Worm (Caenorhabditis elegans) whole organism, L2 larva: Measurements from ENCODE around the gene ZC190.6.

Source experiments
- ZK546.5 ChIP-seq: sonication (generic microtip); optimal IDR thresholded peaks from 2 replicates; lab custom pipeline; 2017; ENCODE audit warnings: missing biosample characterization, missing genetic modification characterization
- aly-2 ChIP-seq: fragments of 150-350 bp; optimal IDR thresholded peaks from 2 replicates; lab custom pipeline; 2014; ENCODE audit warnings: missing biosample characterization, missing genetic modification characterization
- ama-1 ChIP-seq: fragments of 150-350 bp; optimal IDR thresholded peaks from 2 replicates; lab custom pipeline; 2018; ENCODE audit warnings: inconsistent platforms
- dmd-4 ChIP-seq: sonication (generic microtip); optimal IDR thresholded peaks from 2 replicates; lab custom pipeline; 2017; ENCODE audit warnings: missing biosample characterization, missing genetic modification characterization
- elt-1 ChIP-seq: fragments of 150-350 bp; optimal IDR thresholded peaks from 2 replicates; lab custom pipeline; 2014; ENCODE audit warnings: missing biosample characterization, missing genetic modification characterization
- mdl-1 ChIP-seq, 2 experiments: fragments of 150-350 bp in 1 of 2; sonication (generic microtip) in 1 of 2; optimal IDR thresholded peaks; 2 replicates each; lab custom pipeline; 2017; ENCODE audit warnings: missing biosample characterization in 2 of 2, missing genetic modification characterization in 2 of 2
- nhr-12 ChIP-seq: fragments of 150-350 bp; optimal IDR thresholded peaks from 2 replicates; lab custom pipeline; 2014; ENCODE audit warnings: missing biosample characterization, missing genetic modification characterization
- sem-4 ChIP-seq: fragments of 150-350 bp; optimal IDR thresholded peaks from 2 replicates; lab custom pipeline; 2014; ENCODE audit warnings: missing biosample characterization, missing genetic modification reagents, missing genetic modification characterization
- snpc-4 ChIP-seq: fragments of 150-350 bp; optimal IDR thresholded peaks from 2 replicates; lab custom pipeline; 2014; ENCODE audit warnings: missing biosample characterization, missing genetic modification characterization
- unc-39 ChIP-seq: fragments of 150-350 bp; optimal IDR thresholded peaks from 2 replicates; lab custom pipeline; 2014; ENCODE audit warnings: missing biosample characterization, missing genetic modification characterization

ce11 chrV:8635575-8635974 lies 41.5 kb downstream of the ZC190.6 start, which contains the start of gene oac-29:
- TF ChIP-seq snpc-4 (no peak), unc-39 (tag; lab: Kevin White, UChicago) (no peak), aly-2 (tag; lab: Kevin White, UChicago) (no peak), sem-4 (tag; lab: Kevin White, UChicago) (no peak), ZK546.5 (tag; lab: Kevin White, UChicago) (no peak), elt-1 (tag; lab: Kevin White, UChicago) (no peak), dmd-4 (tag; lab: Kevin White, UChicago) (no peak), mdl-1 (tag; optimal IDR thresholded peaks at IDR 0.05; lab: Kevin White, UChicago) (no peak), nhr-12 (no peak), ama-1 (no peak)
